Worm (Caenorhabditis elegans) whole organism, early embryonic: ENCODE measurements around the gene Y22D7AL.7.

Source experiments
- F13C5.2 ChIP-seq: sonication (generic microtip); optimal IDR thresholded peaks from 2 replicates; lab custom pipeline; 2017; ENCODE audit warnings: mild to moderate bottlenecking, missing genetic modification characterization, inconsistent platforms, missing compliant biosample characterization
- ama-1 ChIP-seq: fragments of 150-350 bp; optimal IDR thresholded peaks from 2 replicates; lab custom pipeline; 2014
- ceh-13 ChIP-seq: fragments of 200-800 bp; sonication (Bioruptor generic); optimal IDR thresholded peaks from 2 replicates; lab custom pipeline; 2018; ENCODE audit warnings: mild to moderate bottlenecking, missing genetic modification characterization, missing compliant biosample characterization
- ceh-36 ChIP-seq: sonication (generic microtip); optimal IDR thresholded peaks from 2 replicates; lab custom pipeline; 2016; ENCODE audit warnings: missing genetic modification characterization, inconsistent platforms, missing compliant biosample characterization
- ets-7 ChIP-seq: sonication (generic microtip); optimal IDR thresholded peaks from 2 replicates; lab custom pipeline; 2016; ENCODE audit warnings: missing genotype, missing genetic modification characterization, missing compliant biosample characterization
- flt-1 ChIP-seq: fragments of 200-800 bp; sonication (Bioruptor generic); IDR thresholded peaks from 2 replicates; pipeline ENCODE4 v1.3.6; 2022; ENCODE audit warnings: missing genetic modification characterization, missing compliant biosample characterization
- hmg-4 ChIP-seq: fragments of 200-800 bp; sonication (Bioruptor generic); optimal IDR thresholded peaks from 2 replicates; lab custom pipeline; 2018; ENCODE audit warnings: mild to moderate bottlenecking, missing genetic modification characterization, missing compliant biosample characterization
- hnd-1 ChIP-seq: sonication (generic microtip); optimal IDR thresholded peaks from 2 replicates; lab custom pipeline; 2016; ENCODE audit warnings: missing genetic modification characterization, missing compliant biosample characterization
- sea-1 ChIP-seq: fragments of 200-800 bp; sonication (Bioruptor generic); conservative IDR thresholded peaks from 2 replicates; pipeline ENCODE4 v1.3.6; 2022; ENCODE audit warnings: missing genetic modification characterization, missing compliant biosample characterization
- tbx-11 ChIP-seq: fragments of 200-800 bp; sonication (Bioruptor generic); IDR thresholded peaks from 2 replicates; pipeline ENCODE4 v1.3.6; 2022; ENCODE audit warnings: missing genetic modification characterization, missing compliant biosample characterization
- tbx-37 ChIP-seq: fragments of 200-800 bp; sonication (Bioruptor generic); conservative IDR thresholded peaks from 2 replicates; pipeline ENCODE4 v1.3.6; 2022; ENCODE audit warnings: missing genetic modification reagents, missing genetic modification characterization, missing compliant biosample characterization

DNA sequence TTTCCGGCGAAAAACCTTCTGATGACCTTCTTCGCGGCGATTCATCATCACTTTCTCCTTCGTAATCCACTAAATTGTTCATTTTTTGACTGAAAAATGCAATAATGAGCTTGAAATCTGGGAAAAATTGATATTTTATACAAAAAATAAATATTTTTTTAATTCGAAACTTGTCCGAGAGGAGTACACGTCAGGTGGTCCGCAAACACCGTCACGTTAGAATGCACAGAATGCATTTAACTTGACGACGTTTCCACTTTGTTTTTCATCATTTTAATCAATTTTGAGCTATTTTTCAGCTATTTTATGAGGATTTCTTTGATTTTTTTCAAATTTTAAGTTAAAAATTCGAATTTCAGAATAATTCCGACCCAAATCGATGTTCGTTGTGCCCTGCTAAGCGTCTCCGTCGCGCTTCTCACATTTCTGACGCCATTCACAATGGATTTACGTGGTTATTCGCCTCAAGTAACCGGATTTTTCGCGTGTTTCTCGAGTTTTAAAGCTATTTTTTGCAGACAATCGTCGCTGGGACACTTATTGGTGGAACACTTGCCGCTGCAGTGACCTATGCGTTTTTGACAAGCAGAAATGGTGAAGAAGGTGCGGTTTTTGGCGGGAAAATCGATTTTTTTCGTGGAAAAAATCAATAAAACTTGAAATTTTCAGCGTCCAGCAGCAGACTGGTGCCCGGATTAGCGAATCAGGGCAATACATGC, 18.0 kb upstream of the Y22D7AL.7 start, which contains the start of the genes eelo-1 and Y67D2.2:
- TF ChIP-seq sea-1 (GFP tag; lab: Robert Waterston, UW) (no peak), flt-1 (GFP tag; lab: Robert Waterston, UW) (no peak), ceh-36 (tag; lab: Kevin White, UChicago) (no peak), ama-1 (no peak), F13C5.2 (tag; lab: Kevin White, UChicago) (no peak), tbx-11 (no peak), tbx-37 (GFP tag; lab: Robert Waterston, UW) (no peak), hmg-4 (GFP tag; lab: Kevin White, UChicago) (no peak), ceh-13 (no peak), ets-7 (tag; lab: Kevin White, UChicago) (no peak), hnd-1 (tag; lab: Kevin White, UChicago) (no peak)
